Fruit fly (Drosophila melanogaster): ENCODE results near the gene CG4619.
A peak's percentile ranks its signal among the peaks of the same experiment; 100 is the strongest.

The CG4619 gene

dm6 chr2L:9966983-9967737 is 28.5 kb downstream of the CG4619 start, which contains the start of the genes Dref and RpL13 (continued):
- TF ChIP-seq CG9876 (GFP tag; optimal IDR thresholded peaks at IDR 0.05) (peak; percentile 71), CG17802 (tag; optimal IDR thresholded peaks at IDR 0.05) (peak; percentile 53), PHDP (tag; optimal IDR thresholded peaks at IDR 0.05) (peak; percentile 90), Elba2 (GFP tag; optimal IDR thresholded peaks at IDR 0.05) (no peak), CG1024 (GFP tag; IDR thresholded peaks at IDR 0.05) (peak; percentile 69), CG15073 (GFP tag; optimal IDR thresholded peaks at IDR 0.05) (no peak), CG31388 (GFP tag; optimal IDR thresholded peaks at IDR 0.05) (peak; percentile 3), CG10431 (GFP tag; optimal IDR thresholded peaks at IDR 0.05) (peak; percentile 94), ems (GFP tag; optimal IDR thresholded peaks at IDR 0.05) (peak; percentile 79), br (optimal IDR thresholded peaks at IDR 0.05) (no peak), Lpt (GFP tag; optimal IDR thresholded peaks at IDR 0.05) (no peak), CG3065 (GFP tag; optimal IDR thresholded peaks at IDR 0.05) (peak; percentile 51), CG13287 (GFP tag; IDR thresholded peaks at IDR 0.05; ENCODE audit: partially characterized antibody) (peak; percentile 85), nerfin-2 (GFP tag; IDR thresholded peaks at IDR 0.05; ENCODE audit: partially characterized antibody) (peak; percentile 83), CG11504 (tag; optimal IDR thresholded peaks at IDR 0.05) (no peak), Hr51 (GFP tag; optimal IDR thresholded peaks at IDR 0.05) (peak; percentile 81 to 88), CG9797 (GFP tag; optimal IDR thresholded peaks at IDR 0.05) (peak; percentile 65), gfzf (GFP tag; optimal IDR thresholded peaks at IDR 0.05) (peak; percentile 47), NfI (GFP tag; optimal IDR thresholded peaks at IDR 0.05) (peak; percentile 94), CG17612 (GFP tag; IDR thresholded peaks at IDR 0.05) (peak; percentile 73; the same call in 1 of the 2 replicates), CG33557 (GFP tag; optimal IDR thresholded peaks at IDR 0.05) (peak; percentile 89), ftz-f1 (GFP tag; optimal IDR thresholded peaks at IDR 0.05) (peak; percentile 54), pb (GFP tag; optimal IDR thresholded peaks at IDR 0.05) (peak; percentile 91), fu2 (GFP tag; optimal IDR thresholded peaks at IDR 0.05) (peak; percentile 86), CG6654 (GFP tag; optimal IDR thresholded peaks at IDR 0.05) (peak; percentile 64), mirr (GFP tag; optimal IDR thresholded peaks at IDR 0.05) (peak; percentile 98), CG6175 (GFP tag; IDR thresholded peaks at IDR 0.05) (peak; percentile 79), CG4404 (GFP tag; IDR thresholded peaks at IDR 0.05) (peak; percentile 26; the same call in 1 of the 2 replicates), CG10959 (GFP tag; IDR thresholded peaks at IDR 0.05) (peak; percentile 51; the same call in 1 of the 2 replicates), nerfin-1 (tag; optimal IDR thresholded peaks at IDR 0.05) (peak; percentile 84), cato (GFP tag; optimal IDR thresholded peaks at IDR 0.05; ENCODE audit: borderline replicate concordance) (peak; percentile 65), CG8290 (GFP tag; optimal IDR thresholded peaks at IDR 0.05) (peak; percentile 67), CG8290 (tag; optimal IDR thresholded peaks at IDR 0.05) (peak; percentile 87 to 92), CG9727 (GFP tag; optimal IDR thresholded peaks at IDR 0.05) (peak; percentile 95), ash1 (GFP tag; optimal IDR thresholded peaks at IDR 0.05) (peak; percentile 95), ara (GFP tag; IDR thresholded peaks at IDR 0.05) (peak; percentile 75), CG8944 (GFP tag; optimal IDR thresholded peaks at IDR 0.05) (peak; percentile 51), luna (GFP tag; optimal IDR thresholded peaks at IDR 0.05) (peak; percentile 79), esg (GFP tag; conservative IDR thresholded peaks at IDR 0.05) (peak; percentile 52), CG30403 (GFP tag; optimal IDR thresholded peaks at IDR 0.05) (peak; percentile 80), twi (tag; optimal IDR thresholded peaks at IDR 0.05) (peak; percentile 65), CrebB (tag; optimal IDR thresholded peaks at IDR 0.05) (peak; percentile 92), CG7987 (GFP tag; optimal IDR thresholded peaks at IDR 0.05) (peak; percentile 99), Sox100B (GFP tag; optimal IDR thresholded peaks at IDR 0.05) (peak; percentile 93), Eip74EF (GFP tag; optimal IDR thresholded peaks at IDR 0.05) (peak in 1 of 2 experiments; percentile 84), Gsc (GFP tag; IDR thresholded peaks at IDR 0.05) (no peak), Sry-β (GFP tag; optimal IDR thresholded peaks at IDR 0.05) (peak; percentile 57), nom (GFP tag; optimal IDR thresholded peaks at IDR 0.05) (peak; percentile 92), CG2116 (GFP tag; optimal IDR thresholded peaks at IDR 0.05) (peak; percentile 96)
